Worm (Caenorhabditis elegans) whole organism, L2 larva: ENCODE results near the gene H02F09.3.
A peak's percentile ranks its signal among the peaks of the same experiment; 100 is the strongest.

Experiments used
- C34F6.9 ChIP-seq: fragments of 150-350 bp; optimal IDR thresholded peaks from 2 replicates; lab custom pipeline; 2014; ENCODE audit warnings: missing biosample characterization, missing genetic modification characterization
- Y55F3AM.14 ChIP-seq: fragments of 200-800 bp; sonication (Bioruptor generic); optimal IDR thresholded peaks from 2 replicates; lab custom pipeline; 2018; ENCODE audit warnings: mild to moderate bottlenecking, missing genetic modification characterization, missing compliant biosample characterization
- ZK546.5 ChIP-seq: sonication (generic microtip); optimal IDR thresholded peaks from 2 replicates; lab custom pipeline; 2017; ENCODE audit warnings: missing biosample characterization, missing genetic modification characterization
- alr-1 ChIP-seq: fragments of 150-350 bp; optimal IDR thresholded peaks from 2 replicates; lab custom pipeline; 2014; ENCODE audit warnings: missing biosample characterization, missing genetic modification characterization
- aly-2 ChIP-seq: fragments of 150-350 bp; optimal IDR thresholded peaks from 2 replicates; lab custom pipeline; 2014; ENCODE audit warnings: missing biosample characterization, missing genetic modification characterization
- blmp-1 ChIP-seq: sonication (generic microtip); optimal IDR thresholded peaks from 2 replicates; lab custom pipeline; 2017; ENCODE audit warnings: missing genetic modification characterization, mild to moderate bottlenecking, missing compliant biosample characterization, antibody characterized with exemption, moderate library complexity; ENCODE audit not compliant: insufficient read depth
- ceh-16 ChIP-seq: fragments of 150-350 bp; optimal IDR thresholded peaks from 2 replicates; lab custom pipeline; 2014; ENCODE audit warnings: missing biosample characterization, missing genetic modification characterization
- crh-2 ChIP-seq: sonication (generic microtip); optimal IDR thresholded peaks from 2 replicates; lab custom pipeline; 2017; ENCODE audit warnings: missing biosample characterization, missing genetic modification characterization
- dmd-4 ChIP-seq: sonication (generic microtip); optimal IDR thresholded peaks from 2 replicates; lab custom pipeline; 2017; ENCODE audit warnings: missing biosample characterization, missing genetic modification characterization
- egl-27 ChIP-seq: sonication (generic microtip); optimal IDR thresholded peaks from 3 replicates; lab custom pipeline; 2017; ENCODE audit warnings: missing biosample characterization, missing genetic modification reagents, missing genetic modification characterization
- elt-1 ChIP-seq: fragments of 150-350 bp; optimal IDR thresholded peaks from 2 replicates; lab custom pipeline; 2014; ENCODE audit warnings: missing biosample characterization, missing genetic modification characterization
- elt-3 ChIP-seq: sonication (generic microtip); optimal IDR thresholded peaks from 2 replicates; lab custom pipeline; 2017; ENCODE audit warnings: missing biosample characterization, missing genetic modification characterization
- fos-1 ChIP-seq: fragments of 150-350 bp; optimal IDR thresholded peaks from 2 replicates; lab custom pipeline; 2014; ENCODE audit warnings: missing biosample characterization, missing genetic modification characterization
- gmeb-1 ChIP-seq: fragments of 150-350 bp; optimal IDR thresholded peaks from 2 replicates; lab custom pipeline; 2014; ENCODE audit warnings: missing biosample characterization, missing genetic modification characterization
- lin-11 ChIP-seq: fragments of 150-350 bp; sonication (generic microtip); optimal IDR thresholded peaks from 2 replicates; lab custom pipeline; 2014; ENCODE audit warnings: missing biosample characterization, missing genetic modification characterization, inconsistent platforms, mixed read lengths
- lsy-2 ChIP-seq, 2 experiments: fragments of 150-350 bp in 1 of 2; sonication (generic microtip) in 1 of 2; optimal IDR thresholded peaks; 2 replicates each; lab custom pipeline; 2014 to 2017; ENCODE audit warnings: missing biosample characterization in 2 of 2, missing genetic modification characterization in 2 of 2
- mab-5 ChIP-seq: fragments of 150-350 bp; optimal IDR thresholded peaks from 2 replicates; lab custom pipeline; 2014; ENCODE audit warnings: missing biosample characterization, missing genetic modification characterization
- mdl-1 ChIP-seq, 2 experiments: fragments of 150-350 bp in 1 of 2; sonication (generic microtip) in 1 of 2; optimal IDR thresholded peaks; 2 replicates each; lab custom pipeline; 2017; ENCODE audit warnings: missing biosample characterization in 2 of 2, missing genetic modification characterization in 2 of 2
- nhr-10 ChIP-seq: sonication (generic microtip); optimal IDR thresholded peaks from 2 replicates; lab custom pipeline; 2017; ENCODE audit warnings: missing biosample characterization, missing genetic modification characterization
- nhr-11 ChIP-seq: fragments of 150-350 bp; optimal IDR thresholded peaks from 2 replicates; lab custom pipeline; 2014; ENCODE audit warnings: missing biosample characterization, missing genetic modification characterization
- nhr-12 ChIP-seq: fragments of 150-350 bp; optimal IDR thresholded peaks from 2 replicates; lab custom pipeline; 2014; ENCODE audit warnings: missing biosample characterization, missing genetic modification characterization
- nhr-129 ChIP-seq: fragments of 150-350 bp; optimal IDR thresholded peaks from 2 replicates; lab custom pipeline; 2014; ENCODE audit warnings: missing biosample characterization, missing genetic modification characterization
- nhr-21 ChIP-seq: fragments of 150-350 bp; optimal IDR thresholded peaks from 2 replicates; lab custom pipeline; 2014; ENCODE audit warnings: missing biosample characterization, missing genetic modification characterization
- nhr-237 ChIP-seq: fragments of 150-350 bp; optimal IDR thresholded peaks from 2 replicates; lab custom pipeline; 2014; ENCODE audit warnings: missing biosample characterization, missing genetic modification characterization
- nhr-25 ChIP-seq: fragments of 150-350 bp; sonication (generic microtip); optimal IDR thresholded peaks from 3 replicates; lab custom pipeline; 2014; ENCODE audit warnings: missing biosample characterization, missing genetic modification characterization
- peb-1 ChIP-seq: fragments of 150-350 bp; optimal IDR thresholded peaks from 2 replicates; lab custom pipeline; 2014; ENCODE audit warnings: missing biosample characterization, missing genetic modification characterization
- sem-4 ChIP-seq: fragments of 150-350 bp; optimal IDR thresholded peaks from 2 replicates; lab custom pipeline; 2014; ENCODE audit warnings: missing biosample characterization, missing genetic modification reagents, missing genetic modification characterization
- skn-1 ChIP-seq: sonication (generic microtip); optimal IDR thresholded peaks from 2 replicates; lab custom pipeline; 2017; ENCODE audit warnings: missing biosample characterization, missing genetic modification characterization
- sma-3 ChIP-seq: sonication (generic microtip); optimal IDR thresholded peaks from 2 replicates; lab custom pipeline; 2016; ENCODE audit warnings: missing genetic modification reagents, missing genetic modification characterization, missing compliant biosample characterization
- sma-9 ChIP-seq, 2 experiments: fragments of 150-350 bp in 1 of 2; sonication (generic microtip) in 1 of 2; optimal IDR thresholded peaks; 2 replicates each; lab custom pipeline; 2014 to 2016; ENCODE audit warnings: missing genetic modification characterization in 2 of 2, mild to moderate bottlenecking in 1 of 2, missing biosample characterization in 1 of 2, missing compliant biosample characterization in 1 of 2, missing genetic modification reagents in 1 of 2, moderate library complexity in 1 of 2
- unc-39 ChIP-seq: fragments of 150-350 bp; optimal IDR thresholded peaks from 2 replicates; lab custom pipeline; 2014; ENCODE audit warnings: missing biosample characterization, missing genetic modification characterization
- unc-55 ChIP-seq: fragments of 150-350 bp; sonication (generic microtip); optimal IDR thresholded peaks from 3 replicates; lab custom pipeline; 2014; ENCODE audit warnings: missing biosample characterization, missing genetic modification reagents, missing genetic modification characterization

The H02F09.3 gene

ce11 chrX:1598061-1598690, 29.7 kb downstream of the H02F09.3 start:
- TF ChIP-seq unc-39 (tag; lab: Kevin White, UChicago) (no peak), sma-3 (GFP tag; lab: Kevin White, UChicago) (no peak), ZK546.5 (tag; lab: Kevin White, UChicago) (no peak), peb-1 (tag; lab: Kevin White, UChicago) (no peak), lin-11 (no peak), C34F6.9 (tag; lab: Kevin White, UChicago) (no peak), gmeb-1 (tag; lab: Kevin White, UChicago) (no peak), ceh-16 (tag; lab: Kevin White, UChicago) (no peak), unc-55 (GFP tag; lab: Kevin White, UChicago) (no peak), fos-1 (tag; lab: Kevin White, UChicago) (no peak), nhr-237 (tag; lab: Kevin White, UChicago) (no peak), lsy-2 (tag; optimal IDR thresholded peaks at IDR 0.05; lab: Kevin White, UChicago) (no peak), egl-27 (tag; lab: Kevin White, UChicago) (no peak), alr-1 (tag; lab: Kevin White, UChicago) (no peak), blmp-1 (tag; lab: Kevin White, UChicago) (no peak), nhr-11 (tag; lab: Kevin White, UChicago) (no peak)

ce11 chrX:1599294-1599693, 30.8 kb downstream of the H02F09.3 start:
- TF ChIP-seq C34F6.9 (tag; lab: Kevin White, UChicago) (no peak), nhr-12 (no peak), alr-1 (tag; lab: Kevin White, UChicago) (no peak), sem-4 (tag; lab: Kevin White, UChicago) (no peak), aly-2 (tag; lab: Kevin White, UChicago) (no peak), lsy-2 (tag; optimal IDR thresholded peaks at IDR 0.05; lab: Kevin White, UChicago) (peak in 1 of 2 experiments; percentile 3), unc-55 (GFP tag; lab: Kevin White, UChicago) (no peak)
- TF ChIP-seq, all 48 proteins: peak for 1

ce11 chrX:1601563-1601962, 33.1 kb downstream of the H02F09.3 start:
- TF ChIP-seq C34F6.9 (tag; lab: Kevin White, UChicago) = peak; percentile 17
- no peak for TF ChIP-seq gmeb-1 (tag; lab: Kevin White, UChicago)
- TF ChIP-seq nhr-129 (tag; lab: Kevin White, UChicago) = no peak
- TF ChIP-seq dmd-4 = no peak

- TF ChIP-seq elt-3 (tag; lab: Kevin White, UChicago) (no peak), Y55F3AM.14 (GFP tag; lab: Kevin White, UChicago) (no peak), dmd-4 (no peak), mdl-1 (tag; optimal IDR thresholded peaks at IDR 0.05; lab: Kevin White, UChicago) (no peak), nhr-10 (tag; lab: Kevin White, UChicago) (no peak), lsy-2 (tag; optimal IDR thresholded peaks at IDR 0.05; lab: Kevin White, UChicago) (no peak), egl-27 (tag; lab: Kevin White, UChicago) (no peak), nhr-21 (no peak), fos-1 (tag; lab: Kevin White, UChicago) (no peak), mab-5 (tag; lab: Kevin White, UChicago) (no peak)
Observed at ce11 chrX:1602548-1602947, 34.1 kb downstream of the H02F09.3 start.

- TF ChIP-seq nhr-25 (tag; lab: Kevin White, UChicago) = no peak
- TF ChIP-seq peb-1 (tag; lab: Kevin White, UChicago) = no peak
- no peak for TF ChIP-seq sma-9 (GFP tag; optimal IDR thresholded peaks at IDR 0.05; lab: Kevin White, UChicago)
- TF ChIP-seq sma-9 (tag; optimal IDR thresholded peaks at IDR 0.05; lab: Kevin White, UChicago) = no peak
- TF ChIP-seq mab-5 (tag; lab: Kevin White, UChicago) = no peak
- no peak for TF ChIP-seq skn-1 (tag; lab: Kevin White, UChicago)
- TF ChIP-seq elt-1 (tag; lab: Kevin White, UChicago) = no peak
- no peak for TF ChIP-seq gmeb-1 (tag; lab: Kevin White, UChicago)
- no peak for TF ChIP-seq crh-2
- TF ChIP-seq blmp-1 (tag; lab: Kevin White, UChicago) = no peak
Observed at ce11 chrX:1603027-1603426, 34.5 kb downstream of the H02F09.3 start.
